Fruit fly (Drosophila melanogaster) whole organism, prepupa: ENCODE results near the gene CG33252.
A peak's percentile ranks its signal among the peaks of the same experiment; 100 is the strongest.

ENCODE experiments used
- CG11762 ChIP-seq: fragments of 200-800 bp; sonication (Bioruptor generic); optimal IDR thresholded peaks from 3 replicates; lab custom pipeline; 2016; ENCODE audit warnings: missing biosample characterization, missing genetic modification characterization; ENCODE audit not compliant: insufficient read depth
- CG16779 ChIP-seq: fragments of 200-800 bp; sonication (Bioruptor generic); optimal IDR thresholded peaks from 3 replicates; lab custom pipeline; 2017; ENCODE audit warnings: missing biosample characterization, mild to moderate bottlenecking, missing genetic modification characterization
- CG6276 ChIP-seq: fragments of 200-800 bp; sonication (Bioruptor generic); optimal IDR thresholded peaks from 2 replicates; lab custom pipeline; 2017; ENCODE audit warnings: missing biosample characterization, mild to moderate bottlenecking, missing genetic modification characterization
- CG6854 ChIP-seq: fragments of 200-800 bp; sonication (Bioruptor generic); optimal IDR thresholded peaks from 2 replicates; lab custom pipeline; 2017; ENCODE audit warnings: missing biosample characterization, mild to moderate bottlenecking, missing genetic modification characterization
- Eip78C ChIP-seq: fragments of 200-800 bp; sonication (Bioruptor generic); peaks from one replicate; lab custom pipeline; 2016; ENCODE audit warnings: missing biosample characterization, missing genetic modification characterization
- Hr39 ChIP-seq: fragments of 200-800 bp; sonication (Bioruptor generic); optimal IDR thresholded peaks from 2 replicates; lab custom pipeline; 2016; ENCODE audit warnings: missing biosample characterization, missing genetic modification characterization
- Hr4 ChIP-seq: fragments of 200-800 bp; sonication (Bioruptor generic); optimal IDR thresholded peaks from 3 replicates; lab custom pipeline; 2016; ENCODE audit warnings: missing biosample characterization, missing genetic modification characterization
- eg ChIP-seq: fragments of 200-800 bp; sonication (Bioruptor generic); IDR thresholded peaks from 3 replicates; pipeline ENCODE4 v1.3.6; 2022; ENCODE audit warnings: missing biosample characterization, missing genetic modification characterization
- esn ChIP-seq: fragments of 200-800 bp; sonication (Bioruptor generic); optimal IDR thresholded peaks from 2 replicates; lab custom pipeline; 2016; ENCODE audit warnings: missing biosample characterization, mild to moderate bottlenecking, missing genetic modification characterization, moderate library complexity
- salr ChIP-seq, 2 experiments: fragments of 200-800 bp; sonication (Bioruptor generic); optimal IDR thresholded peaks; 3 replicates each; lab custom pipeline; 2016 to 2018; ENCODE audit warnings: missing biosample characterization in 2 of 2, missing genetic modification characterization in 2 of 2, mild to moderate bottlenecking in 1 of 2
- vri ChIP-seq: fragments of 200-800 bp; sonication (Bioruptor generic); optimal IDR thresholded peaks from 3 replicates; lab custom pipeline; 2016; ENCODE audit warnings: missing biosample characterization, mild to moderate bottlenecking, missing genetic modification characterization

DNA sequence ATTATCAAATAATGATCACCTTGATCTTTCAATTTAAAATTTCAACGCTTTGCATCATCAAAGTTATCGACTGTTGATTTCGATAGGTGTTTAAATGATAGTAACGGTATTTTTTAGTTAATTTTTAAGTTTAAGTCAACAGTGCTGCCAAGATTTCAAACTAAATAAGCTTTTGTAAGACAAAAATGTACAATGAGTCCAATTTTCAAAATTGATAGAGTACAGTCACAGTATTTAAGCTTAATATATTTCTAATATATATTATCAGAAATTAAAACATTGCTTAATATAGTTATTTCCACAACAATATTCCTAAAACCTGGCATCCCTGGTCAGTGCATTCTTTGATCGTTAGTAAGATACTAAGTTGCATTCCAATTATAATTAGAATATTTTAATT is 16.0 kb downstream of the CG33252 start, which contains the start of gene CG4872:
- TF ChIP-seq CG16779 (no peak), CG6854 (no peak), CG11762 (GFP tag; lab: Kevin White, UChicago) (no peak), Hr4 (GFP tag; lab: Kevin White, UChicago) (no peak), Hr39 (no peak), esn (peak; percentile 23), CG6276 (GFP tag; lab: Kevin White, UChicago) (no peak), salr (GFP tag; optimal IDR thresholded peaks at IDR 0.05; lab: Kevin White, UChicago) (no peak), Eip78C (peak; percentile 71), eg (GFP tag; lab: Robert Waterston, UW) (peak; percentile 12; the same call in 1 of the 3 replicates), vri (GFP tag; lab: Kevin White, UChicago) (no peak)
